Fruit fly (Drosophila melanogaster) whole organism, embryonic: ENCODE measurements around the gene orb.

Experiments used
- Ada2b ChIP-seq: fragments of 200-800 bp; sonication (Bioruptor generic); IDR thresholded peaks from 2 replicates; pipeline ENCODE4 v1.3.6; 2022; ENCODE audit warnings: missing biosample characterization, missing genetic modification characterization
- CG11504 ChIP-seq: fragments of 200-800 bp; sonication (Bioruptor generic); optimal IDR thresholded peaks from 3 replicates; lab custom pipeline; 2019; ENCODE audit warnings: missing biosample characterization, mild to moderate bottlenecking, missing genetic modification characterization, moderate library complexity
- CG12744 ChIP-seq: fragments of 200-800 bp; sonication (Bioruptor generic); optimal IDR thresholded peaks from 2 replicates; lab custom pipeline; 2016; ENCODE audit warnings: missing biosample characterization, missing genetic modification characterization
- CG12769 ChIP-seq: fragments of 200-800 bp; sonication (Bioruptor generic); optimal IDR thresholded peaks from 2 replicates; lab custom pipeline; 2019; ENCODE audit warnings: missing biosample characterization, mild to moderate bottlenecking, missing genetic modification characterization, moderate library complexity
- CG13424 ChIP-seq: fragments of 200-800 bp; sonication (Bioruptor generic); optimal IDR thresholded peaks from 2 replicates; lab custom pipeline; 2019; ENCODE audit warnings: missing biosample characterization, mild to moderate bottlenecking, missing genetic modification characterization, moderate library complexity
- CG14441 ChIP-seq: fragments of 200-800 bp; sonication (Bioruptor generic); IDR thresholded peaks from 2 replicates; pipeline ENCODE4 v1.3.6; 2022; ENCODE audit warnings: missing biosample characterization, missing genetic modification characterization
- CG2120 ChIP-seq: fragments of 200-800 bp; sonication (Bioruptor generic); optimal IDR thresholded peaks from 3 replicates; lab custom pipeline; 2016; ENCODE audit warnings: missing biosample characterization, missing genetic modification characterization
- CG2129 ChIP-seq: fragments of 200-800 bp; sonication (Bioruptor generic); IDR thresholded peaks from 2 replicates; pipeline ENCODE4 v1.3.6; 2022; ENCODE audit warnings: missing biosample characterization, missing genetic modification characterization; ENCODE audit not compliant: partially characterized antibody
- CG31365 ChIP-seq: fragments of 200-800 bp; sonication (Bioruptor generic); optimal IDR thresholded peaks from 2 replicates; lab custom pipeline; 2018; ENCODE audit warnings: missing biosample characterization, mild to moderate bottlenecking, missing genetic modification characterization
- CG31388 ChIP-seq: fragments of 200-800 bp; sonication (Bioruptor generic); optimal IDR thresholded peaks from 2 replicates; lab custom pipeline; 2016; ENCODE audit warnings: missing biosample characterization, missing genetic modification characterization
- CG3163 ChIP-seq: fragments of 200-800 bp; sonication (Bioruptor generic); optimal IDR thresholded peaks from 3 replicates; lab custom pipeline; 2016; ENCODE audit warnings: missing biosample characterization, missing genetic modification characterization
- CG32772 ChIP-seq: fragments of 200-800 bp; sonication (Bioruptor generic); IDR thresholded peaks from 2 replicates; pipeline ENCODE4 v1.3.6; 2022; ENCODE audit warnings: missing biosample characterization, missing genetic modification characterization
- CG34376 ChIP-seq: fragments of 200-800 bp; sonication (Bioruptor generic); optimal IDR thresholded peaks from 2 replicates; lab custom pipeline; 2018; ENCODE audit warnings: missing biosample characterization, mild to moderate bottlenecking, missing genetic modification characterization
- CG3995 ChIP-seq: fragments of 200-800 bp; sonication (Bioruptor generic); optimal IDR thresholded peaks from 3 replicates; lab custom pipeline; 2016; ENCODE audit warnings: missing biosample characterization, missing genetic modification characterization
- CG6765 ChIP-seq: fragments of 200-800 bp; sonication (Bioruptor generic); optimal IDR thresholded peaks from 3 replicates; lab custom pipeline; 2017; ENCODE audit warnings: missing biosample characterization, mild to moderate bottlenecking, missing genetic modification characterization
- CG8089 ChIP-seq: fragments of 200-800 bp; sonication (Bioruptor generic); optimal IDR thresholded peaks from 3 replicates; lab custom pipeline; 2016; ENCODE audit warnings: missing biosample characterization, missing genetic modification characterization
- CG8281 ChIP-seq: fragments of 200-800 bp; sonication (Bioruptor generic); optimal IDR thresholded peaks from 2 replicates; lab custom pipeline; 2018; ENCODE audit warnings: missing biosample characterization, mild to moderate bottlenecking, missing genetic modification characterization, moderate library complexity
- CrebB ChIP-seq: fragments of 200-800 bp; sonication (Bioruptor generic); optimal IDR thresholded peaks from 3 replicates; lab custom pipeline; 2018; ENCODE audit warnings: missing biosample characterization, mild to moderate bottlenecking, missing genetic modification characterization
- Dip2 ChIP-seq: fragments of 200-800 bp; sonication (Bioruptor generic); IDR thresholded peaks from 2 replicates; pipeline ENCODE4 v1.3.6; 2022; ENCODE audit warnings: missing biosample characterization, missing genetic modification characterization
- Elba2 ChIP-seq: fragments of 200-800 bp; sonication (Bioruptor generic); optimal IDR thresholded peaks from 3 replicates; lab custom pipeline; 2016; ENCODE audit warnings: missing biosample characterization, missing genetic modification characterization
- HLH4C ChIP-seq: fragments of 200-800 bp; sonication (Bioruptor generic); IDR thresholded peaks from 3 replicates; pipeline ENCODE4 v1.3.6; 2022; ENCODE audit warnings: missing biosample characterization, missing genetic modification characterization; ENCODE audit not compliant: partially characterized antibody
- Hand ChIP-seq: fragments of 200-800 bp; sonication (Bioruptor generic); optimal IDR thresholded peaks from 2 replicates; lab custom pipeline; 2017; ENCODE audit warnings: mild to moderate bottlenecking, missing biosample characterization, missing genetic modification reagents, missing genetic modification characterization
- Jarid2 ChIP-seq: fragments of 200-800 bp; sonication (Bioruptor generic); optimal IDR thresholded peaks from 3 replicates; lab custom pipeline; 2017; ENCODE audit warnings: mild to moderate bottlenecking, missing biosample characterization, missing genetic modification reagents, missing genetic modification characterization
- Kr ChIP-seq: fragments of 200-800 bp; sonication (Bioruptor generic); optimal IDR thresholded peaks from 2 replicates; lab custom pipeline; 2017; ENCODE audit warnings: missing biosample characterization, mild to moderate bottlenecking, missing genetic modification characterization
- MTF-1 ChIP-seq: fragments of 200-800 bp; sonication (Bioruptor generic); optimal IDR thresholded peaks from 2 replicates; lab custom pipeline; 2018; ENCODE audit warnings: missing biosample characterization, mild to moderate bottlenecking, missing genetic modification characterization, borderline replicate concordance
- Rfx ChIP-seq: fragments of 200-800 bp; sonication (Bioruptor generic); IDR thresholded peaks from 2 replicates; pipeline ENCODE4 v1.3.6; 2022; ENCODE audit warnings: missing biosample characterization, missing genetic modification characterization
- YL-1 ChIP-seq: fragments of 200-800 bp; sonication (Bioruptor generic); optimal IDR thresholded peaks from 3 replicates; lab custom pipeline; 2017; ENCODE audit warnings: missing biosample characterization, mild to moderate bottlenecking, missing genetic modification characterization
- bcd ChIP-seq: fragments of 200-800 bp; sonication (Bioruptor generic); optimal IDR thresholded peaks from 2 replicates; lab custom pipeline; 2017; ENCODE audit warnings: missing biosample characterization, mild to moderate bottlenecking, missing genetic modification characterization
- caup ChIP-seq: fragments of 200-800 bp; sonication (Bioruptor generic); optimal IDR thresholded peaks from 3 replicates; lab custom pipeline; 2017; ENCODE audit warnings: missing biosample characterization, mild to moderate bottlenecking, missing genetic modification characterization, moderate library complexity; ENCODE audit not compliant: severe bottlenecking
- cwo ChIP-seq: fragments of 200-800 bp; sonication (Bioruptor generic); optimal IDR thresholded peaks from 3 replicates; lab custom pipeline; 2017; ENCODE audit warnings: missing biosample characterization, missing genetic modification characterization, mild to moderate bottlenecking, moderate library complexity, missing genetic modification reagents
- dimm ChIP-seq: fragments of 200-800 bp; sonication (Bioruptor generic); IDR thresholded peaks from 2 replicates; pipeline ENCODE4 v1.3.6; 2022; ENCODE audit warnings: missing biosample characterization, missing genetic modification characterization
- disco-r ChIP-seq: fragments of 200-800 bp; sonication (Bioruptor generic); optimal IDR thresholded peaks from 2 replicates; lab custom pipeline; 2016; ENCODE audit warnings: missing biosample characterization, missing genetic modification characterization
- dysf ChIP-seq: fragments of 200-800 bp; sonication (Bioruptor generic); IDR thresholded peaks from 3 replicates; pipeline ENCODE4 v1.3.6; 2022; ENCODE audit warnings: missing biosample characterization, missing genetic modification characterization
- exex ChIP-seq: fragments of 200-800 bp; sonication (Bioruptor generic); optimal IDR thresholded peaks from 4 replicates; lab custom pipeline; 2018; ENCODE audit warnings: missing biosample characterization, mild to moderate bottlenecking, missing genetic modification characterization, moderate library complexity
- fd64A ChIP-seq: fragments of 200-800 bp; sonication (Bioruptor generic); optimal IDR thresholded peaks from 3 replicates; lab custom pipeline; 2018; ENCODE audit warnings: missing biosample characterization, mild to moderate bottlenecking, missing genetic modification characterization
- gce ChIP-seq: fragments of 200-800 bp; sonication (Bioruptor generic); IDR thresholded peaks from 3 replicates; pipeline ENCODE4 v1.3.6; 2022; ENCODE audit warnings: missing biosample characterization, missing genetic modification characterization
- hb ChIP-seq: fragments of 200-800 bp; sonication (Bioruptor generic); IDR thresholded peaks from 3 replicates; pipeline ENCODE4 v1.3.6; 2022; ENCODE audit warnings: missing biosample characterization, missing genetic modification characterization; ENCODE audit not compliant: partially characterized antibody
- hbn ChIP-seq: fragments of 200-800 bp; sonication (Bioruptor generic); IDR thresholded peaks from 2 replicates; pipeline ENCODE4 v1.3.6; 2022; ENCODE audit warnings: missing biosample characterization, missing genetic modification characterization; ENCODE audit not compliant: partially characterized antibody
- ken ChIP-seq: fragments of 200-800 bp; sonication (Bioruptor generic); IDR thresholded peaks from 3 replicates; pipeline ENCODE4 v1.3.6; 2022; ENCODE audit warnings: missing biosample characterization, missing genetic modification characterization
- lbe ChIP-seq: fragments of 200-800 bp; sonication (Bioruptor generic); optimal IDR thresholded peaks from 2 replicates; lab custom pipeline; 2016; ENCODE audit warnings: missing biosample characterization, mild to moderate bottlenecking, missing genetic modification characterization
- nerfin-2 ChIP-seq: fragments of 200-800 bp; sonication (Bioruptor generic); IDR thresholded peaks from 2 replicates; pipeline ENCODE4 v1.3.6; 2022; ENCODE audit warnings: missing biosample characterization, missing genetic modification characterization; ENCODE audit not compliant: partially characterized antibody
- odd ChIP-seq: fragments of 200-800 bp; sonication (Bioruptor generic); optimal IDR thresholded peaks from 2 replicates; lab custom pipeline; 2017; ENCODE audit warnings: missing biosample characterization, mild to moderate bottlenecking, missing genetic modification characterization
- onecut ChIP-seq: fragments of 200-800 bp; sonication (Bioruptor generic); IDR thresholded peaks from 2 replicates; pipeline ENCODE4 v1.3.6; 2022; ENCODE audit warnings: missing biosample characterization, missing genetic modification characterization
- p53 ChIP-seq: fragments of 200-800 bp; sonication (Bioruptor generic); optimal IDR thresholded peaks from 2 replicates; lab custom pipeline; 2016; ENCODE audit warnings: missing biosample characterization, missing genetic modification characterization
- rib ChIP-seq: fragments of 200-800 bp; sonication (Bioruptor generic); IDR thresholded peaks from 2 replicates; pipeline ENCODE4 v1.3.6; 2022; ENCODE audit warnings: missing biosample characterization, missing genetic modification characterization
- sob ChIP-seq: fragments of 200-800 bp; sonication (Bioruptor generic); IDR thresholded peaks from 2 replicates; pipeline ENCODE4 v1.3.6; 2022; ENCODE audit warnings: missing biosample characterization, missing genetic modification characterization

Gene orb

DNA sequence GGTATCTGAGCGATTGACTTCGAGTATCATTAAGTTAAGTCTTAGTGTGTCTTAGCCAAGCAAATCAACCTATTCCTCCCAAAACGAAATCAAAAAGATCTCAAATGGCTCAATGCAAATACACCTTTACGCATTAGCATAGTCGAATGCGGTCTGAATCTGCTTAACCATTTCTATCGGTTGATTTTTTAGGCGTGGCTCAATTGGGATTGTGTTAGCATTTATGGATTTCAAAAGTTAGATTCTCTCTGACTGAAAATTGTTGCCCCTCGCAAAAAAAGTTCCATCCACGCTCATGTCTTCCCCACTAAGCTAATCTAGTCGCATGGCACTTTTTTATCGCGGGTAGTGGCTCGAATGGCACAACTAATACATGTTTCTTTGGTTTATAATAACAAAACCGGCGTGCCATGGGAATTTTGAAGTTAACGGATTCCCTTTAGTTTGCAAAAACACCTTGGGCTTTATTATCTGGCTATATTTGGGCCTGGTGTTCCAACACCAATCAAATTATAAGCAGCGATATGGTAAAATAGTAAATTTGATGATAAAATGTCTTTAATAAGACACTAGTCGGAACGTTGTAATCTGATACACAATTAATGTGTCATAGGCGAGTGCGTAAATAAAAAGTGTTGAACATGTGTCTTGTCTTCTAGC, 51.9 kb downstream of the orb start (continued):
- TF ChIP-seq CG31388 (GFP tag; lab: Kevin White, UChicago) (no peak), Elba2 (GFP tag; lab: Kevin White, UChicago) (no peak), sob (GFP tag; lab: Robert Waterston, UW) (no peak; the same call in 1 of the 2 replicates)

dm6 chr3R:23226521-23227039, 54.1 kb downstream of the orb start, which contains the start of gene cnc:
TSS of gene cnc (minus strand) at chr3R:23226711.
- no peak for TF ChIP-seq dimm (GFP tag; lab: Robert Waterston, UW)
- peak; percentile 32; the same call in 1 of the 2 replicates for TF ChIP-seq Rfx
- TF ChIP-seq odd (GFP tag; lab: Kevin White, UChicago) = no peak
- peak; percentile 40 for TF ChIP-seq CG2120 (GFP tag; lab: Kevin White, UChicago)
- peak; percentile 97 for TF ChIP-seq CG3163 (GFP tag; lab: Kevin White, UChicago)
- TF ChIP-seq rib (GFP tag; lab: Robert Waterston, UW) = peak; percentile 59; the same call in 1 of the 2 replicates
- TF ChIP-seq CrebB = no peak
- peak; percentile 1 for TF ChIP-seq disco-r (GFP tag; lab: Kevin White, UChicago)
- TF ChIP-seq hbn (GFP tag; lab: Robert Waterston, UW) = peak; percentile 19; the same call in 1 of the 2 replicates
- no peak for TF ChIP-seq ken (GFP tag; lab: Robert Waterston, UW)
- TF ChIP-seq Ada2b (GFP tag; lab: Robert Waterston, UW) = no peak
- TF ChIP-seq CG6765 = peak; percentile 17
- no peak for TF ChIP-seq CG8089 (GFP tag; lab: Kevin White, UChicago)
- TF ChIP-seq Jarid2 (GFP tag; lab: Kevin White, UChicago) = peak; percentile 99
- no peak for TF ChIP-seq CG8281 (tag; lab: Kevin White, UChicago)
- peak; percentile 36 for TF ChIP-seq fd64A (GFP tag; lab: Kevin White, UChicago)
- no peak for TF ChIP-seq CG14441 (GFP tag; lab: Robert Waterston, UW)
- peak; percentile 31 for TF ChIP-seq CG31365 (tag; lab: Kevin White, UChicago)
- TF ChIP-seq nerfin-2 = peak; percentile 12; the same call in 1 of the 2 replicates
- TF ChIP-seq MTF-1 (GFP tag; lab: Kevin White, UChicago) = peak; percentile 18
- TF ChIP-seq CG13424 (tag; lab: Kevin White, UChicago) = no peak
- peak; percentile 72; the same call in 1 of the 3 replicates for TF ChIP-seq gce (GFP tag; lab: Robert Waterston, UW)
- TF ChIP-seq CG32772 (GFP tag; lab: Robert Waterston, UW) = no peak
- TF ChIP-seq YL-1 (GFP tag; lab: Kevin White, UChicago) = no peak
- TF ChIP-seq lbe (GFP tag; lab: Kevin White, UChicago) = peak; percentile 10
- TF ChIP-seq CG2129 (GFP tag; lab: Robert Waterston, UW) = no peak
- peak; percentile 35 for TF ChIP-seq cwo (GFP tag; lab: Kevin White, UChicago)
- no peak for TF ChIP-seq CG3995 (GFP tag; lab: Kevin White, UChicago)
- peak; percentile 21 for TF ChIP-seq caup (GFP tag; lab: Kevin White, UChicago)
- no peak for TF ChIP-seq CG12744 (GFP tag; lab: Kevin White, UChicago)
- peak; percentile 69 for TF ChIP-seq CG12769
- no peak for TF ChIP-seq bcd (GFP tag; lab: Kevin White, UChicago)
- no peak for TF ChIP-seq hb
- TF ChIP-seq Dip2 (GFP tag; lab: Robert Waterston, UW) = no peak
- TF ChIP-seq CG34376 (GFP tag; lab: Kevin White, UChicago) = peak; percentile 92
- no peak for TF ChIP-seq CG11504 (tag; lab: Kevin White, UChicago)
- peak; percentile 8 for TF ChIP-seq Hand (GFP tag; lab: Kevin White, UChicago)
- TF ChIP-seq dysf (GFP tag; lab: Robert Waterston, UW) = peak; percentile 9; the same call in 1 of the 3 replicates
- TF ChIP-seq HLH4C (GFP tag; lab: Robert Waterston, UW) = peak; percentile 7; the same call in 1 of the 3 replicates
- TF ChIP-seq onecut = 0 out of 2 replicates have a peak, but pooled peaks have one; percentile 10
- TF ChIP-seq exex (tag; lab: Kevin White, UChicago) = peak; percentile 96
- no peak for TF ChIP-seq Kr (GFP tag; lab: Kevin White, UChicago)
- TF ChIP-seq p53 (GFP tag; lab: Kevin White, UChicago) = no peak
